Fruit fly (Drosophila melanogaster) S2 (cell line): ENCODE results near the gene CtsK1.
A peak's percentile ranks its signal among the peaks of the same experiment; 100 is the strongest.

Experiments
- CG8478 ChIP-seq: fragments of >200 bp; optimal IDR thresholded peaks from 2 replicates; lab custom pipeline; 2018
- CTCF ChIP-seq, 2 experiments: fragments of >200 bp; optimal IDR thresholded peaks; 2 replicates each; lab custom pipeline; 2018

The CtsK1 gene

dm6 chr3L:14028485-14029384 is 34.7 kb downstream of the CtsK1 start, which contains the start of gene Ptip:
Gene Ptip, minus strand, starts transcription at chr3L:14029121.
- TF ChIP-seq CG8478 (lab: Kevin White, UChicago) (no peak), CTCF (optimal IDR thresholded peaks at IDR 0.05; lab: Kevin White, UChicago) (peak; percentile 41 to 49)

dm6 chr3L:14031171-14032126 is 37.4 kb downstream of the CtsK1 start, which contains the start of the genes CG6650 and endos:
Gene CG6650, plus strand, starts transcription at chr3L:14031450.
Gene endos, minus strand, starts transcription at chr3L:14031706.
- peak in 1 of 2 experiments; percentile 29 for TF ChIP-seq CTCF (optimal IDR thresholded peaks at IDR 0.05; lab: Kevin White, UChicago)
- no peak for TF ChIP-seq CG8478 (lab: Kevin White, UChicago)

dm6 chr3L:14034476-14034875 is 40.4 kb downstream of the CtsK1 start, which contains the start of gene CG6661:
Gene CG6661, plus strand, starts transcription at chr3L:14034776.
- TF ChIP-seq CG8478 (lab: Kevin White, UChicago) (no peak), CTCF (optimal IDR thresholded peaks at IDR 0.05; lab: Kevin White, UChicago) (no peak)

DNA sequence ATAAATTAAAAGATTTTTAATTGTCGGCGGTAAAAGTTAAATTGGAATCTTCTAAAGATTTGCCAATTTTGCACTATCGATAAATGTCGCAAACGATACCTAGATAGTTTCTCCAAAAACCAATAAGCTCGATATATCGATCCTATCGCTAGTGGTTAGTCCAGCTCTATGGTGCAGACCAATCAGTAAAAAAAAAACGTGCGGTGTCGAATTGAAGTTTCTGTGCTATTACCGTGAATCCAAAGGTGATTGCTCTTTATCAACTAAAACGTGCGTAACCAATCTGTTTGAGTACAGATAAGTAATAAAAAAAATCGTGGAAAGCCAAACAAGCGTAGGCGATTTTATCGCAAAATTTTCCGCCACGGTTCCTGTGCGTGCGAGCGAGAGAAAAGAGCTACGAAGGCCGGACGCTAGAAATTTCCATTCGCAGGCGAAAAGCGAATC is 42.9 kb downstream of the CtsK1 start, which contains the start of gene Hsp110:
Gene Hsp110, plus strand, starts transcription at position 153 of the 447 bp plus-strand sequence.
- TF ChIP-seq CG8478 (lab: Kevin White, UChicago): no peak
- peak in 1 of 2 experiments; percentile 5 for TF ChIP-seq CTCF (optimal IDR thresholded peaks at IDR 0.05; lab: Kevin White, UChicago)

- no peak for TF ChIP-seq CG8478 (lab: Kevin White, UChicago)
- TF ChIP-seq CTCF (optimal IDR thresholded peaks at IDR 0.05; lab: Kevin White, UChicago): no peak
These were observed 43.9 kb downstream of the CtsK1 start for dm6 chr3L:14037655-14038644.
